Fruit fly (Drosophila melanogaster) whole organism, pupa: Measurements from ENCODE around the gene tara.

Experiments
- CG14655 ChIP-seq: fragments of 200-800 bp; sonication (Bioruptor generic); optimal IDR thresholded peaks from 3 replicates; lab custom pipeline; 2017; ENCODE audit warnings: mild to moderate bottlenecking, missing biosample characterization, missing genetic modification reagents, missing genetic modification characterization
- CG17806 ChIP-seq: fragments of 200-800 bp; sonication (Bioruptor generic); optimal IDR thresholded peaks from 2 replicates; lab custom pipeline; 2018; ENCODE audit warnings: missing biosample characterization, mild to moderate bottlenecking, missing genetic modification characterization, moderate library complexity
- CG8301 ChIP-seq: fragments of 200-800 bp; sonication (Bioruptor generic); optimal IDR thresholded peaks from 2 replicates; lab custom pipeline; 2018; ENCODE audit warnings: missing biosample characterization, mild to moderate bottlenecking, missing genetic modification characterization
- EcR ChIP-seq: fragments of 200-800 bp; sonication (Bioruptor generic); optimal IDR thresholded peaks from 3 replicates; lab custom pipeline; 2019; ENCODE audit warnings: missing biosample characterization, missing genetic modification characterization, mild to moderate bottlenecking, moderate library complexity, missing genetic modification reagents
- Pif1A ChIP-seq: fragments of 200-800 bp; sonication (Bioruptor generic); optimal IDR thresholded peaks from 3 replicates; lab custom pipeline; 2016; ENCODE audit warnings: missing biosample characterization, missing genetic modification characterization
- Pif1B ChIP-seq: fragments of 200-800 bp; sonication (Bioruptor generic); optimal IDR thresholded peaks from 3 replicates; lab custom pipeline; 2016; ENCODE audit warnings: missing biosample characterization, missing genetic modification characterization
- Snoo ChIP-seq: fragments of 200-800 bp; sonication (Bioruptor generic); optimal IDR thresholded peaks from 3 replicates; lab custom pipeline; 2017; ENCODE audit warnings: missing biosample characterization, mild to moderate bottlenecking, missing genetic modification characterization, inconsistent platforms
- fd96Ca ChIP-seq: fragments of 200-800 bp; sonication (Bioruptor generic); IDR thresholded peaks from 3 replicates; pipeline ENCODE4 v1.3.6; 2022; ENCODE audit warnings: missing biosample characterization, missing genetic modification characterization

DNA sequence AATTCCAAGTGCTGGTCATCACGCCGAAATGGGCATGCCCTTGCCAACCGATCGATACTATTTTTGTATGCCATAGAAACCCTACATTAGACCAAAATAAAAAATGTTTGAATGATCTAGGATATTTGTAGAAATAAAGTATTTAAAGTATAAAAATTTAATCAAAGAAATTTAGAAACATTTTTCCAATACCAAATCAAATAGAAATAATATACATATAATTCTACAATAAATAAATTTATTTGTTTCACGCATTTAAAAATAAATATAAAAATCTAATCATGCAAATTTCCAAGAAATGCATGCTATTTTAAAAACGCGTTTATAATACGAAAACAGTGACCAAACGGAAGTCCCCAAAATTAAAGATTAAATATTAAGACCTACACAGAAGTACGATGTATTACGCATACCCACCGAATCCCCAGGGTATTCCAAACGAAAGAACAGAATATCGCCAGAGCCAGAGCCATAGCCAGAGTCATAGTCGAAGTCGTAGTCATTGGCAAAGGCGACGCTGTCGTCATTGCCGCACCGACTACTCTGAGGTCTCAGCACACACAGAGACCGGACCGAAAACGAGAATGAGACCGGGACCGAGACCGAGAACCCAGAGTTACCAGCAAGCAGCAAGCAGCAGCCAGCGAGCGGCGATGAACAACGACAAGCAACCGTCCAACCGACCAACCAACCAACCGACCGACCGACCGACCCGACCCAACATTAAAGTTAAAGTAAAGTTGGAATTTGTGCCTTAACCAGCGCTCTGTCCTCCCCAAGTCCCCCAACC lies 16.3 kb upstream of the tara start:
- TF ChIP-seq Snoo (peak; percentile 60), fd96Ca (GFP tag; lab: Robert Waterston, UW) (0 out of 3 replicates have a peak, but pooled peaks have one; percentile 37), EcR (GFP tag; lab: Kevin White, UChicago) (peak; percentile 61), Pif1A (GFP tag; lab: Kevin White, UChicago) (peak; percentile 56), CG14655 (GFP tag; lab: Kevin White, UChicago) (peak; percentile 91), CG8301 (tag; lab: Kevin White, UChicago) (peak; percentile 58), CG17806 (tag; lab: Kevin White, UChicago) (peak; percentile 75), Pif1B (peak; percentile 29)
